Fruit fly (Drosophila melanogaster): Measurements from ENCODE around the gene CG14983.

- TF ChIP-seq Ets21C (GFP tag; optimal IDR thresholded peaks at IDR 0.05) (no peak), pdm3 (GFP tag; optimal IDR thresholded peaks at IDR 0.05) (no peak), CG11294 (GFP tag; IDR thresholded peaks at IDR 0.05) (no peak), Hr39 (GFP tag; optimal IDR thresholded peaks at IDR 0.05) (no peak)
These were observed 15.0 kb downstream of the CG14983 start for dm6 chr3L:3934110-3934509.

All from whole organism, prepupa.